Fruit fly (Drosophila melanogaster) whole organism, embryonic: Measurements from ENCODE around the gene CG8560.

ENCODE experiments used
- Awh ChIP-seq: fragments of 200-800 bp; sonication (Bioruptor generic); IDR thresholded peaks from 2 replicates; pipeline ENCODE4, ENCODE4 v1.3.6; 2022; ENCODE audit warnings: missing biosample characterization, missing genetic modification characterization
- CG10274 ChIP-seq: fragments of 200-800 bp; sonication (Bioruptor generic); optimal IDR thresholded peaks from 3 replicates; lab custom pipeline; 2017; ENCODE audit warnings: missing biosample characterization, mild to moderate bottlenecking, missing genetic modification characterization
- CG11723 ChIP-seq: fragments of 200-800 bp; sonication (Bioruptor generic); optimal IDR thresholded peaks from 2 replicates; lab custom pipeline; 2017; ENCODE audit warnings: missing biosample characterization, mild to moderate bottlenecking, missing genetic modification characterization
- CG12071 ChIP-seq: fragments of 200-800 bp; sonication (Bioruptor generic); optimal IDR thresholded peaks from 3 replicates; lab custom pipeline; 2018; ENCODE audit warnings: missing biosample characterization, mild to moderate bottlenecking, missing genetic modification characterization
- CG12659 ChIP-seq: fragments of 200-800 bp; sonication (Bioruptor generic); optimal IDR thresholded peaks from 3 replicates; lab custom pipeline; 2017; ENCODE audit warnings: mild to moderate bottlenecking, missing biosample characterization, missing genetic modification reagents, missing genetic modification characterization
- CG15601 ChIP-seq: fragments of 200-800 bp; sonication (Bioruptor generic); optimal IDR thresholded peaks from 3 replicates; lab custom pipeline; 2019; ENCODE audit warnings: missing biosample characterization, mild to moderate bottlenecking, missing genetic modification characterization, moderate library complexity
- CG2202 ChIP-seq: fragments of 200-800 bp; sonication (Bioruptor generic); optimal IDR thresholded peaks from 2 replicates; lab custom pipeline; 2018; ENCODE audit warnings: missing biosample characterization, mild to moderate bottlenecking, missing genetic modification characterization
- CG2889 ChIP-seq: fragments of 200-800 bp; sonication (Bioruptor generic); IDR thresholded peaks from 3 replicates; pipeline ENCODE4 v1.3.6; 2022; ENCODE audit warnings: missing biosample characterization, missing genetic modification characterization
- CG30403 ChIP-seq: fragments of 200-800 bp; sonication (Bioruptor generic); optimal IDR thresholded peaks from 3 replicates; lab custom pipeline; 2016; ENCODE audit warnings: missing biosample characterization, missing genetic modification characterization
- CG32767 ChIP-seq: fragments of 200-800 bp; sonication (Bioruptor generic); IDR thresholded peaks from 2 replicates; pipeline ENCODE4 v1.3.6; 2022; ENCODE audit warnings: missing biosample characterization, missing genetic modification characterization
- CG3838 ChIP-seq: fragments of 200-800 bp; sonication (Bioruptor generic); optimal IDR thresholded peaks from 3 replicates; lab custom pipeline; 2016; ENCODE audit warnings: missing biosample characterization, missing genetic modification characterization
- CG4730 ChIP-seq: fragments of 200-800 bp; sonication (Bioruptor generic); IDR thresholded peaks from 2 replicates; pipeline ENCODE4 v1.3.6; 2022; ENCODE audit warnings: missing biosample characterization, missing genetic modification characterization
- CG6254 ChIP-seq: fragments of 200-800 bp; sonication (Bioruptor generic); optimal IDR thresholded peaks from 3 replicates; lab custom pipeline; 2017; ENCODE audit warnings: mild to moderate bottlenecking, missing biosample characterization, missing genetic modification reagents, missing genetic modification characterization
- CG6791 ChIP-seq: fragments of 200-800 bp; sonication (Bioruptor generic); IDR thresholded peaks from 3 replicates; pipeline ENCODE4 v1.3.6; 2022; ENCODE audit warnings: missing biosample characterization, missing genetic modification characterization; ENCODE audit not compliant: partially characterized antibody
- CG6854 ChIP-seq: fragments of 200-800 bp; sonication (Bioruptor generic); optimal IDR thresholded peaks from 3 replicates; lab custom pipeline; 2017; ENCODE audit warnings: missing biosample characterization, mild to moderate bottlenecking, missing genetic modification characterization
- CG7271 ChIP-seq: fragments of 200-800 bp; sonication (Bioruptor generic); optimal IDR thresholded peaks from 2 replicates; lab custom pipeline; 2018; ENCODE audit warnings: missing biosample characterization, mild to moderate bottlenecking, missing genetic modification characterization, moderate library complexity
- CG7839 ChIP-seq: fragments of 200-800 bp; sonication (Bioruptor generic); optimal IDR thresholded peaks from 3 replicates; lab custom pipeline; 2018; ENCODE audit warnings: missing biosample characterization, mild to moderate bottlenecking, missing genetic modification characterization, moderate library complexity
- CG7987 ChIP-seq: fragments of 200-800 bp; sonication (Bioruptor generic); optimal IDR thresholded peaks from 2 replicates; lab custom pipeline; 2018; ENCODE audit warnings: missing biosample characterization, mild to moderate bottlenecking, missing genetic modification characterization, moderate library complexity
- Ets65A ChIP-seq: fragments of 200-800 bp; sonication (Bioruptor generic); peaks from one replicate; lab custom pipeline; 2016; ENCODE audit warnings: missing biosample characterization, missing genetic modification characterization
- GATAe ChIP-seq: fragments of 200-800 bp; sonication (Bioruptor generic); conservative IDR thresholded peaks from 2 replicates; pipeline ENCODE4 v1.3.6; 2022; ENCODE audit warnings: missing biosample characterization, missing genetic modification characterization
- H2.0 ChIP-seq: fragments of 200-800 bp; sonication (Bioruptor generic); IDR thresholded peaks from 2 replicates; pipeline ENCODE4 v1.3.6; 2022; ENCODE audit warnings: missing biosample characterization, missing genetic modification characterization
- HLH3B ChIP-seq: fragments of 200-800 bp; sonication (Bioruptor generic); IDR thresholded peaks from 2 replicates; pipeline ENCODE4 v1.3.6; 2022; ENCODE audit warnings: missing biosample characterization, missing genetic modification characterization
- HLH54F ChIP-seq: fragments of 200-800 bp; sonication (Bioruptor generic); optimal IDR thresholded peaks from 3 replicates; lab custom pipeline; 2016; ENCODE audit warnings: missing biosample characterization, missing genetic modification characterization
- Jarid2 ChIP-seq: fragments of 200-800 bp; sonication (Bioruptor generic); optimal IDR thresholded peaks from 3 replicates; lab custom pipeline; 2017; ENCODE audit warnings: mild to moderate bottlenecking, missing biosample characterization, missing genetic modification reagents, missing genetic modification characterization
- Meics ChIP-seq: fragments of 200-800 bp; sonication (Bioruptor generic); optimal IDR thresholded peaks from 2 replicates; lab custom pipeline; 2017; ENCODE audit warnings: missing biosample characterization, mild to moderate bottlenecking, missing genetic modification characterization
- Nf-YC ChIP-seq: fragments of 200-800 bp; optimal IDR thresholded peaks from 3 replicates; lab custom pipeline; 2019; ENCODE audit warnings: missing biosample characterization, mild to moderate bottlenecking, missing genetic modification characterization, moderate library complexity
- Oli ChIP-seq: fragments of 200-800 bp; sonication (Bioruptor generic); optimal IDR thresholded peaks from 2 replicates; lab custom pipeline; 2018; ENCODE audit warnings: missing biosample characterization, mild to moderate bottlenecking, missing genetic modification characterization, moderate library complexity
- Scr ChIP-seq: fragments of 200-800 bp; sonication (Bioruptor generic); IDR thresholded peaks from 2 replicates; pipeline ENCODE4 v1.3.6; 2022; ENCODE audit warnings: missing biosample characterization, missing genetic modification characterization; ENCODE audit not compliant: partially characterized antibody
- Xbp1 ChIP-seq: fragments of 200-800 bp; sonication (Bioruptor generic); optimal IDR thresholded peaks from 3 replicates; lab custom pipeline; 2016; ENCODE audit warnings: missing biosample characterization, mild to moderate bottlenecking, missing genetic modification characterization
- ap ChIP-seq: fragments of 200-800 bp; sonication (Bioruptor generic); IDR thresholded peaks from 2 replicates; pipeline ENCODE4 v1.3.6; 2022; ENCODE audit warnings: missing biosample characterization, missing genetic modification characterization
- ase ChIP-seq: fragments of 200-800 bp; sonication (Bioruptor generic); IDR thresholded peaks from 3 replicates; pipeline ENCODE4 v1.3.6; 2022; ENCODE audit warnings: missing biosample characterization, missing genetic modification characterization
- ash1 ChIP-seq: fragments of 200-800 bp; sonication (Bioruptor generic); optimal IDR thresholded peaks from 2 replicates; lab custom pipeline; 2018; ENCODE audit warnings: missing biosample characterization, mild to moderate bottlenecking, missing genetic modification characterization
- ato ChIP-seq: fragments of 200-800 bp; sonication (Bioruptor generic); IDR thresholded peaks from 2 replicates; pipeline ENCODE4 v1.3.6; 2022; ENCODE audit warnings: missing biosample characterization, missing genetic modification characterization; ENCODE audit not compliant: partially characterized antibody
- bigmax ChIP-seq: fragments of 200-800 bp; sonication (Bioruptor generic); optimal IDR thresholded peaks from 2 replicates; lab custom pipeline; 2018; ENCODE audit warnings: missing biosample characterization, mild to moderate bottlenecking, missing genetic modification characterization
- dati ChIP-seq: fragments of 200-800 bp; sonication (Bioruptor generic); IDR thresholded peaks from 2 replicates; pipeline ENCODE4 v1.3.6; 2022; ENCODE audit warnings: missing biosample characterization, missing genetic modification characterization
- ftz-f1 ChIP-seq: fragments of 200-800 bp; sonication (Bioruptor generic); optimal IDR thresholded peaks from 2 replicates; lab custom pipeline; 2016; ENCODE audit warnings: missing biosample characterization, missing genetic modification characterization
- gsb-n ChIP-seq: fragments of 200-800 bp; sonication (Bioruptor generic); optimal IDR thresholded peaks from 3 replicates; lab custom pipeline; 2018; ENCODE audit warnings: missing biosample characterization, mild to moderate bottlenecking, missing genetic modification characterization
- ind ChIP-seq: fragments of 200-800 bp; sonication (Bioruptor generic); optimal IDR thresholded peaks from 3 replicates; lab custom pipeline; 2016; ENCODE audit warnings: missing biosample characterization, missing genetic modification characterization
- jing ChIP-seq: fragments of 200-800 bp; sonication (Bioruptor generic); optimal IDR thresholded peaks from 2 replicates; lab custom pipeline; 2018; ENCODE audit warnings: missing biosample characterization, mild to moderate bottlenecking, missing genetic modification characterization
- kah ChIP-seq: fragments of 200-800 bp; sonication (Bioruptor generic); optimal IDR thresholded peaks from 2 replicates; lab custom pipeline; 2018; ENCODE audit warnings: missing biosample characterization, mild to moderate bottlenecking, missing genetic modification characterization
- ken ChIP-seq: fragments of 200-800 bp; sonication (Bioruptor generic); IDR thresholded peaks from 3 replicates; pipeline ENCODE4 v1.3.6; 2022; ENCODE audit warnings: missing biosample characterization, missing genetic modification characterization
- lab ChIP-seq: fragments of 200-800 bp; sonication (Bioruptor generic); optimal IDR thresholded peaks from 3 replicates; lab custom pipeline; 2017; ENCODE audit warnings: missing biosample characterization, missing genetic modification characterization, mild to moderate bottlenecking, moderate library complexity, missing genetic modification reagents
- mam ChIP-seq: fragments of 200-800 bp; sonication (Bioruptor generic); optimal IDR thresholded peaks from 3 replicates; lab custom pipeline; 2016; ENCODE audit warnings: missing biosample characterization, missing genetic modification characterization
- nerfin-1 ChIP-seq: fragments of 200-800 bp; sonication (Bioruptor generic); optimal IDR thresholded peaks from 3 replicates; lab custom pipeline; 2019; ENCODE audit warnings: missing biosample characterization, mild to moderate bottlenecking, missing genetic modification characterization, moderate library complexity
- org-1 ChIP-seq: fragments of 200-800 bp; sonication (Bioruptor generic); optimal IDR thresholded peaks from 2 replicates; lab custom pipeline; 2017; ENCODE audit warnings: missing biosample characterization, missing genetic modification characterization
- pita ChIP-seq: fragments of 200-800 bp; sonication (Bioruptor generic); optimal IDR thresholded peaks from 2 replicates; lab custom pipeline; 2017; ENCODE audit warnings: missing biosample characterization, mild to moderate bottlenecking, missing genetic modification characterization
- salm ChIP-seq: fragments of 200-800 bp; sonication (Bioruptor generic); optimal IDR thresholded peaks from 2 replicates; lab custom pipeline; 2018; ENCODE audit warnings: missing biosample characterization, mild to moderate bottlenecking, missing genetic modification characterization
- sug ChIP-seq: fragments of 200-800 bp; optimal IDR thresholded peaks from 2 replicates; lab custom pipeline; 2019; ENCODE audit warnings: missing biosample characterization, mild to moderate bottlenecking, missing genetic modification characterization, moderate library complexity
- usp ChIP-seq: fragments of >200 bp; optimal IDR thresholded peaks from 2 replicates; lab custom pipeline; 2017; ENCODE audit warnings: missing biosample characterization, missing genetic modification characterization
- zfh2 ChIP-seq: fragments of 200-800 bp; sonication (Bioruptor generic); optimal IDR thresholded peaks from 2 replicates; lab custom pipeline; 2016; ENCODE audit warnings: missing biosample characterization, missing genetic modification characterization

CG8560 gene

dm6 chr3L:7360324-7360852 is 43.6 kb downstream of the CG8560 start, which contains the start of gene Sec63 (continued):
- TF ChIP-seq bigmax (GFP tag; lab: Kevin White, UChicago) = no peak
- TF ChIP-seq CG10274 = no peak
- no peak for TF ChIP-seq ash1 (GFP tag; lab: Kevin White, UChicago)
- peak; percentile 43; the same call in 1 of the 2 replicates for TF ChIP-seq HLH3B (GFP tag; lab: Robert Waterston, UW)
- TF ChIP-seq ase (GFP tag; lab: Robert Waterston, UW) = peak; percentile 42; the same call in 1 of the 3 replicates
- peak; percentile 54; the same call in 1 of the 2 replicates for TF ChIP-seq ato (GFP tag; lab: Robert Waterston, UW)
- TF ChIP-seq CG2202 (tag; lab: Kevin White, UChicago) = no peak
- peak; percentile 20; the same call in 1 of the 2 replicates for TF ChIP-seq CG32767 (GFP tag; lab: Robert Waterston, UW)
- TF ChIP-seq pita (GFP tag; lab: Kevin White, UChicago) = no peak
- peak; percentile 21 for TF ChIP-seq nerfin-1 (tag; lab: Kevin White, UChicago)
- TF ChIP-seq CG12071 (GFP tag; lab: Kevin White, UChicago) = no peak
- TF ChIP-seq Xbp1 (GFP tag; lab: Kevin White, UChicago) = peak; percentile 67
- TF ChIP-seq CG7987 (GFP tag; lab: Kevin White, UChicago) = no peak
- TF ChIP-seq jing (GFP tag; lab: Kevin White, UChicago) = no peak
- TF ChIP-seq GATAe = no peak
- peak; percentile 79 for TF ChIP-seq Scr (GFP tag; lab: Robert Waterston, UW)
- TF ChIP-seq H2.0 (GFP tag; lab: Robert Waterston, UW) = peak; percentile 47; the same call in 1 of the 2 replicates
- TF ChIP-seq CG3838 (GFP tag; lab: Kevin White, UChicago) = peak; percentile 2
- TF ChIP-seq mam = peak; percentile 60
- no peak for TF ChIP-seq CG11723 (GFP tag; lab: Kevin White, UChicago)
- TF ChIP-seq ftz-f1 (GFP tag; lab: Kevin White, UChicago) = no peak
- peak; percentile 22 for TF ChIP-seq zfh2 (GFP tag; lab: Kevin White, UChicago)
- no peak for TF ChIP-seq CG7271 (tag; lab: Kevin White, UChicago)
- no peak for TF ChIP-seq CG4730 (GFP tag; lab: Robert Waterston, UW)
- peak; percentile 3 for TF ChIP-seq sug
- peak; percentile 6 for TF ChIP-seq HLH54F (GFP tag; lab: Kevin White, UChicago)
- TF ChIP-seq kah (GFP tag; lab: Kevin White, UChicago) = no peak
- peak; percentile 76 for TF ChIP-seq CG12659 (GFP tag; lab: Kevin White, UChicago)
- peak; percentile 69 for TF ChIP-seq Meics (GFP tag; lab: Kevin White, UChicago)
- no peak for TF ChIP-seq org-1
- no peak for TF ChIP-seq CG6854
- peak; percentile 49 for TF ChIP-seq CG7839 (tag; lab: Kevin White, UChicago)
- TF ChIP-seq ind (GFP tag; lab: Kevin White, UChicago) = peak; percentile 35
- TF ChIP-seq Nf-YC (tag; lab: Kevin White, UChicago) = no peak
- peak; percentile 50 for TF ChIP-seq CG15601 (tag; lab: Kevin White, UChicago)
- TF ChIP-seq Awh (GFP tag; lab: Robert Waterston, UW) = 0 out of 2 replicates have a peak, but pooled peaks have one; percentile 29
- TF ChIP-seq ken = peak; percentile 48; the same call in 1 of the 3 replicates
- no peak for TF ChIP-seq gsb-n (tag; lab: Kevin White, UChicago)
- peak; percentile 46 for TF ChIP-seq CG30403 (GFP tag; lab: Kevin White, UChicago)
- peak; percentile 15 for TF ChIP-seq CG6254 (GFP tag; lab: Kevin White, UChicago)
- TF ChIP-seq Ets65A = no peak
- TF ChIP-seq lab (GFP tag; lab: Kevin White, UChicago) = peak; percentile 50
- peak; percentile 91 for TF ChIP-seq CG6791 (GFP tag; lab: Robert Waterston, UW)
- no peak for TF ChIP-seq dati
- no peak for TF ChIP-seq CG2889
- TF ChIP-seq Jarid2 = peak; percentile 6
- TF ChIP-seq ap (GFP tag; lab: Robert Waterston, UW) = peak; percentile 49; the same call in 1 of the 2 replicates
- no peak for TF ChIP-seq usp (GFP tag; lab: Kevin White, UChicago)
- TF ChIP-seq salm (tag; lab: Kevin White, UChicago) = no peak
- no peak for TF ChIP-seq Oli (tag; lab: Kevin White, UChicago)
